Worm (Caenorhabditis elegans): ENCODE data around the gene F26G5.1.

F26G5.1 gene

ce11 chrV:4967238-4967637 is 8.0 kb upstream of the F26G5.1 start:
- TF ChIP-seq T22C8.4 (GFP tag; IDR thresholded peaks at IDR 0.05) (no peak), tab-1 (GFP tag; IDR thresholded peaks at IDR 0.05) (no peak), ztf-29 (GFP tag; IDR thresholded peaks at IDR 0.05) (no peak), ztf-23 (GFP tag; IDR thresholded peaks at IDR 0.05) (no peak), flt-1 (GFP tag; IDR thresholded peaks at IDR 0.05) (no peak), cog-1 (tag; optimal IDR thresholded peaks at IDR 0.05) (peak; percentile 6), ref-1 (GFP tag; conservative IDR thresholded peaks at IDR 0.05) (no peak)

DNA sequence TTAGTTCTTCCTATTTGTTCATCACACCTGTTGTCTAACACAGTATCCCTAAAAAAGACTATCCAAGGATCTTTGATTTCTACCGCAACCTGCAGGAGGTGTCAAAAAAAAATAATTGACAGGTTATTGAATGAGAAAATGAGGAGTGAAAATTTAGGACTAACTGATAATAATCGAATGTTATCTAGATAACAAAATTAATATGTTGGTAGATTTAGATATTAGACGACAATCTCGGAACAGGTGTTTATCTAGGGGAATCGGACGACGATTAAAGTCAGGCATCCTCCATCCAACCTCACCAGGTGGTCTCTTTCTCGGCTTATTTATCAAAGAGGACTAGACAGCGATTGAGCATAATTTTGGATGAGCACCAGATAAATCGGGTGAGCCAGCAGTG is 6.5 kb upstream of the F26G5.1 start:
- TF ChIP-seq med-1 (GFP tag; optimal IDR thresholded peaks at IDR 0.05; ENCODE audit: insufficient read depth), result no peak
- no peak for TF ChIP-seq cog-1 (tag; optimal IDR thresholded peaks at IDR 0.05)
- TF ChIP-seq ztf-23 (GFP tag; IDR thresholded peaks at IDR 0.05), result no peak
- TF ChIP-seq T22C8.4 (GFP tag; IDR thresholded peaks at IDR 0.05), result no peak
- TF ChIP-seq flt-1 (GFP tag; IDR thresholded peaks at IDR 0.05), result no peak
- no peak for TF ChIP-seq klf-2 (GFP tag; conservative IDR thresholded peaks at IDR 0.05)
- TF ChIP-seq ztf-29 (GFP tag; IDR thresholded peaks at IDR 0.05), result no peak
- TF ChIP-seq tab-1 (GFP tag; IDR thresholded peaks at IDR 0.05), result no peak
- no peak for TF ChIP-seq ref-1 (GFP tag; conservative IDR thresholded peaks at IDR 0.05)

ce11 chrV:4969503-4969902 is 5.8 kb upstream of the F26G5.1 start:
- TF ChIP-seq ztf-23 (GFP tag; IDR thresholded peaks at IDR 0.05) (no peak), flt-1 (GFP tag; IDR thresholded peaks at IDR 0.05) (no peak), ztf-29 (GFP tag; IDR thresholded peaks at IDR 0.05) (no peak), ref-1 (GFP tag; conservative IDR thresholded peaks at IDR 0.05) (no peak), med-1 (GFP tag; optimal IDR thresholded peaks at IDR 0.05; ENCODE audit: insufficient read depth) (no peak), tab-1 (GFP tag; IDR thresholded peaks at IDR 0.05) (no peak), klf-2 (GFP tag; conservative IDR thresholded peaks at IDR 0.05) (no peak), cog-1 (tag; optimal IDR thresholded peaks at IDR 0.05) (no peak), T22C8.4 (GFP tag; IDR thresholded peaks at IDR 0.05) (no peak)

ce11 chrV:4972943-4973342 is 2.3 kb upstream of the F26G5.1 start, which contains the start of gene srsx-9:
Gene srsx-9 (minus strand): TSS chrV:4973043.
- TF ChIP-seq flt-1 (GFP tag; IDR thresholded peaks at IDR 0.05) (no peak), ztf-23 (GFP tag; IDR thresholded peaks at IDR 0.05) (no peak)

DNA sequence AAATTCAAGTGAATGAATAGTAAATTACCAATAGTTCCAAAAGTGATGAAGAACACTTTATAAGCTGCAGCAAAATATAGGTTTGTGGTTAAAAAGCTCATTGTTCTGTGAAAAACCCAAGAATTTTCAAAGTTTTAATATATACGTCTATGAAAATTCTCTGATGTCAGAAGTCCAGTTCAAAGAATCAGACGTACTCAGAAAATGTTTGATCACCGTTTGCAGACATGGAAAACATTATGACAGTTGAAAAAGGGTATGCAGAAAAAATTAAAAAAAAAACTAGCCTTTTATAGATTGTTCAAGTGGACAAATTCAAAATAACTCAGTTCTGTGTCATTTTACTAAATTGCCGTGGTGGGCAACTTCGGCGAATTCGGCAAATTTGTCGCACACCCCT is 601 bp upstream of the F26G5.1 start, which contains the start of gene srsx-10:
srsx-10 (minus strand) TSS at position 101 of the 400 bp plus-strand sequence.
- no peak for TF ChIP-seq cog-1 (tag; optimal IDR thresholded peaks at IDR 0.05)
- TF ChIP-seq tab-1 (GFP tag; IDR thresholded peaks at IDR 0.05), result no peak
- TF ChIP-seq T22C8.4 (GFP tag; IDR thresholded peaks at IDR 0.05), result no peak
- TF ChIP-seq flt-1 (GFP tag; IDR thresholded peaks at IDR 0.05), result no peak
- no peak for TF ChIP-seq med-1 (GFP tag; optimal IDR thresholded peaks at IDR 0.05; ENCODE audit: insufficient read depth)
- no peak for TF ChIP-seq ref-1 (GFP tag; conservative IDR thresholded peaks at IDR 0.05)
- TF ChIP-seq ztf-23 (GFP tag; IDR thresholded peaks at IDR 0.05), result no peak
- TF ChIP-seq klf-2 (GFP tag; conservative IDR thresholded peaks at IDR 0.05), result no peak
- no peak for TF ChIP-seq ztf-29 (GFP tag; IDR thresholded peaks at IDR 0.05)

ce11 chrV:4977539-4977938 is 2.3 kb downstream of the F26G5.1 start:
- TF ChIP-seq tab-1 (GFP tag; IDR thresholded peaks at IDR 0.05) (no peak), flt-1 (GFP tag; IDR thresholded peaks at IDR 0.05) (no peak), klf-2 (GFP tag; conservative IDR thresholded peaks at IDR 0.05) (no peak), ztf-29 (GFP tag; IDR thresholded peaks at IDR 0.05) (no peak), cog-1 (tag; optimal IDR thresholded peaks at IDR 0.05) (no peak), ztf-23 (GFP tag; IDR thresholded peaks at IDR 0.05) (no peak), T22C8.4 (GFP tag; IDR thresholded peaks at IDR 0.05) (no peak), med-1 (GFP tag; optimal IDR thresholded peaks at IDR 0.05; ENCODE audit: insufficient read depth) (no peak), ref-1 (GFP tag; conservative IDR thresholded peaks at IDR 0.05) (no peak)

DNA sequence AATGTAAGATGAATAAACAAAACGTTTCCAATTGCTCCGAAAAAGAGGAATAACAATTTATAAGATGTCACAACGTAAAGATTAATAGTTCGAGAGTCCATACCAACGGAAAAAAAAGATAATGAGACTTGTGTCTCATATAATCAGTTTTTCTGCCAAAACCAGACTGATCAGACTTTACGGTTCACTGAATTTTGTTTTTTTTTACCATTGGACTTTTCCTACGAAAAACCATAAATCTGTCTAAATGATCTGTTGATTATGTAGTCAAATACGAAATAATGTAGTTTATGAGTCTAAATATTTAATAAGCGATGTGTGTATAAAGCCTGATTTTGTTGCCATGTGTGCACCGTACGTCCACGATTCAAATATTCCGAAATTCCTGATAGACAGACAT is 3.8 kb downstream of the F26G5.1 start, which contains the start of gene srsx-11:
srsx-11 (minus strand) TSS at position 101 of the 400 bp plus-strand sequence.
- TF ChIP-seq cog-1 (tag; optimal IDR thresholded peaks at IDR 0.05) (no peak), ref-1 (GFP tag; conservative IDR thresholded peaks at IDR 0.05) (no peak), flt-1 (GFP tag; IDR thresholded peaks at IDR 0.05) (no peak), med-1 (GFP tag; optimal IDR thresholded peaks at IDR 0.05; ENCODE audit: insufficient read depth) (no peak), ztf-23 (GFP tag; IDR thresholded peaks at IDR 0.05) (no peak), klf-2 (GFP tag; conservative IDR thresholded peaks at IDR 0.05) (no peak), T22C8.4 (GFP tag; IDR thresholded peaks at IDR 0.05) (no peak), tab-1 (GFP tag; IDR thresholded peaks at IDR 0.05) (no peak), ztf-29 (GFP tag; IDR thresholded peaks at IDR 0.05) (no peak)

ce11 chrV:4980094-4980493 is 4.8 kb downstream of the F26G5.1 start:
- TF ChIP-seq tab-1 (GFP tag; IDR thresholded peaks at IDR 0.05) (no peak), flt-1 (GFP tag; IDR thresholded peaks at IDR 0.05) (no peak), ref-1 (GFP tag; conservative IDR thresholded peaks at IDR 0.05) (no peak), cog-1 (tag; optimal IDR thresholded peaks at IDR 0.05) (no peak), ztf-23 (GFP tag; IDR thresholded peaks at IDR 0.05) (no peak)

ce11 chrV:4980873-4981272 is 5.6 kb downstream of the F26G5.1 start, which contains the start of gene srsx-12:
Gene srsx-12 (minus strand): TSS chrV:4980973.
- TF ChIP-seq cog-1 (tag; optimal IDR thresholded peaks at IDR 0.05) (no peak), ztf-23 (GFP tag; IDR thresholded peaks at IDR 0.05) (no peak), ztf-29 (GFP tag; IDR thresholded peaks at IDR 0.05) (no peak), klf-2 (GFP tag; conservative IDR thresholded peaks at IDR 0.05) (no peak), flt-1 (GFP tag; IDR thresholded peaks at IDR 0.05) (no peak), tab-1 (GFP tag; IDR thresholded peaks at IDR 0.05) (no peak), T22C8.4 (GFP tag; IDR thresholded peaks at IDR 0.05) (no peak), ref-1 (GFP tag; conservative IDR thresholded peaks at IDR 0.05) (no peak), med-1 (GFP tag; optimal IDR thresholded peaks at IDR 0.05; ENCODE audit: insufficient read depth) (no peak)

DNA sequence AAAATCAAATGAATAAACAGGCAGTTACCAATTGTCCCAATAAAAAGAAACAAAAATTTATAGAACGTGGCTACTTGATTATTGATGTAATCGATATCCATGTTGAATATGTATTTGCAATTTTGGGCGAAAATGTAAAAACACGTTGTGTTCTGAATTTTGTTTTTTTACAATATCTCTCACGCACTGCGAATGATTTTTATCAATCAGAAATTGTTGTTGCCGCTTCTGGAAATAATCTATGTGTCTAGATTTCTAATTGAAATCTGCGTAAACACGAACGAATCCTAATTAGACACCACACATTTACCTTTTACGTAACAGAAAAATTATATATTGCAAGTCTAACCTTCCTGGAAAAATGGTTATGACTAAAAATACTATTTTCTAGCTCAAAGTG is 7.8 kb downstream of the F26G5.1 start, which contains the start of gene srsx-13:
srsx-13 (minus strand) TSS at position 101 of the 400 bp plus-strand sequence.
- TF ChIP-seq flt-1 (GFP tag; IDR thresholded peaks at IDR 0.05), result no peak
- TF ChIP-seq klf-2 (GFP tag; conservative IDR thresholded peaks at IDR 0.05), result no peak
- TF ChIP-seq ref-1 (GFP tag; conservative IDR thresholded peaks at IDR 0.05), result no peak
- TF ChIP-seq T22C8.4 (GFP tag; IDR thresholded peaks at IDR 0.05), result no peak
- TF ChIP-seq cog-1 (tag; optimal IDR thresholded peaks at IDR 0.05), result no peak
- TF ChIP-seq ztf-23 (GFP tag; IDR thresholded peaks at IDR 0.05), result no peak
- no peak for TF ChIP-seq tab-1 (GFP tag; IDR thresholded peaks at IDR 0.05)
- TF ChIP-seq ztf-29 (GFP tag; IDR thresholded peaks at IDR 0.05), result no peak

Data from whole organism, midembryonic.